Worm (Caenorhabditis elegans) whole organism, mixed stage, embryonic: ENCODE data around the gene F54D5.7.

Experiments used
- M03D4.4 ChIP-seq: sonication (generic microtip); optimal IDR thresholded peaks from 2 replicates; lab custom pipeline; 2017; ENCODE audit warnings: mild to moderate bottlenecking, missing genetic modification characterization, missing compliant biosample characterization
- bed-3 ChIP-seq: fragments of 200-800 bp; sonication (Bioruptor generic); optimal IDR thresholded peaks from 3 replicates; lab custom pipeline; 2018; ENCODE audit warnings: mild to moderate bottlenecking, missing genetic modification characterization, moderate library complexity, missing compliant biosample characterization
- blmp-1 ChIP-seq: fragments of 150-350 bp; optimal IDR thresholded peaks from 2 replicates; lab custom pipeline; 2014; ENCODE audit warnings: missing biosample characterization, missing genetic modification characterization
- ceh-39 ChIP-seq: fragments of 150-350 bp; optimal IDR thresholded peaks from 2 replicates; lab custom pipeline; 2014; ENCODE audit warnings: missing biosample characterization, missing genetic modification characterization
- ceh-43 ChIP-seq: fragments of 200-800 bp; sonication (Bioruptor generic); optimal IDR thresholded peaks from 2 replicates; lab custom pipeline; 2018; ENCODE audit warnings: mild to moderate bottlenecking, missing genetic modification characterization, moderate library complexity, missing compliant biosample characterization
- ceh-83 ChIP-seq: fragments of 200-800 bp; sonication (Bioruptor generic); optimal IDR thresholded peaks from 2 replicates; lab custom pipeline; 2018; ENCODE audit warnings: mild to moderate bottlenecking, missing genetic modification characterization, missing compliant biosample characterization
- ces-1 ChIP-seq: fragments of 150-350 bp; optimal IDR thresholded peaks from 2 replicates; lab custom pipeline; 2014; ENCODE audit warnings: missing biosample characterization, missing genetic modification reagents, missing genetic modification characterization
- cnd-1 ChIP-seq: fragments of 200-800 bp; sonication (Bioruptor generic); optimal IDR thresholded peaks from 2 replicates; lab custom pipeline; 2018; ENCODE audit warnings: mild to moderate bottlenecking, missing genetic modification characterization, missing compliant biosample characterization
- drap-1 ChIP-seq: fragments of 200-800 bp; sonication (Bioruptor generic); optimal IDR thresholded peaks from 3 replicates; lab custom pipeline; 2018; ENCODE audit warnings: mild to moderate bottlenecking, missing genetic modification characterization, missing compliant biosample characterization
- elt-1 ChIP-seq: sonication (generic microtip); optimal IDR thresholded peaks from 2 replicates; lab custom pipeline; 2017; ENCODE audit warnings: missing genetic modification characterization, mild to moderate bottlenecking, missing compliant biosample characterization, antibody characterized with exemption, moderate library complexity, borderline replicate concordance; ENCODE audit not compliant: insufficient read depth
- elt-3 ChIP-seq: fragments of 150-350 bp; optimal IDR thresholded peaks from 2 replicates; lab custom pipeline; 2014; ENCODE audit warnings: missing biosample characterization, missing genetic modification characterization
- flh-1 ChIP-seq: fragments of 200-800 bp; sonication (Bioruptor generic); optimal IDR thresholded peaks from 2 replicates; lab custom pipeline; 2018; ENCODE audit warnings: mild to moderate bottlenecking, missing genetic modification characterization, moderate library complexity, missing compliant biosample characterization
- ham-2 ChIP-seq: fragments of 200-800 bp; sonication (Bioruptor generic); optimal IDR thresholded peaks from 2 replicates; lab custom pipeline; 2018; ENCODE audit warnings: mild to moderate bottlenecking, missing genetic modification characterization, missing compliant biosample characterization
- hlh-1 ChIP-seq: fragments of 150-350 bp; optimal IDR thresholded peaks from 2 replicates; lab custom pipeline; 2014; ENCODE audit warnings: missing biosample characterization, missing genetic modification reagents, missing genetic modification characterization
- lin-13 ChIP-seq: fragments of 150-350 bp; optimal IDR thresholded peaks from 2 replicates; lab custom pipeline; 2014; ENCODE audit warnings: missing biosample characterization, missing genetic modification characterization
- lin-32 ChIP-seq: fragments of 200-800 bp; sonication (Bioruptor generic); optimal IDR thresholded peaks from 2 replicates; lab custom pipeline; 2018; ENCODE audit warnings: mild to moderate bottlenecking, missing genetic modification characterization, missing compliant biosample characterization
- lsy-2 ChIP-seq: fragments of 150-350 bp; optimal IDR thresholded peaks from 2 replicates; lab custom pipeline; 2014; ENCODE audit warnings: missing biosample characterization, missing genetic modification characterization
- mab-5 ChIP-seq: fragments of 150-350 bp; optimal IDR thresholded peaks from 2 replicates; lab custom pipeline; 2014; ENCODE audit warnings: missing biosample characterization, missing genetic modification characterization
- mep-1 ChIP-seq: fragments of 150-350 bp; optimal IDR thresholded peaks from 2 replicates; lab custom pipeline; 2017; ENCODE audit warnings: missing biosample characterization, missing genetic modification reagents, missing genetic modification characterization, inconsistent platforms
- mls-2 ChIP-seq: sonication (generic microtip); optimal IDR thresholded peaks from 2 replicates; lab custom pipeline; 2016; ENCODE audit warnings: mild to moderate bottlenecking, missing genetic modification characterization, moderate library complexity, missing compliant biosample characterization
- nhr-2 ChIP-seq: fragments of 150-350 bp; optimal IDR thresholded peaks from 2 replicates; lab custom pipeline; 2014; ENCODE audit warnings: missing biosample characterization, missing genetic modification characterization
- nhr-237 ChIP-seq: fragments of 150-350 bp; optimal IDR thresholded peaks from 2 replicates; lab custom pipeline; 2014; ENCODE audit warnings: missing biosample characterization, missing genetic modification characterization
- nhr-28 ChIP-seq: fragments of 150-350 bp; optimal IDR thresholded peaks from 2 replicates; lab custom pipeline; 2014; ENCODE audit warnings: missing biosample characterization, missing genetic modification characterization
- nhr-76 ChIP-seq: sonication (generic microtip); optimal IDR thresholded peaks from 2 replicates; lab custom pipeline; 2017; ENCODE audit warnings: missing biosample characterization, missing genetic modification characterization
- pha-4 ChIP-seq: fragments of 150-350 bp; optimal IDR thresholded peaks from 2 replicates; lab custom pipeline; 2018; ENCODE audit warnings: missing biosample characterization, missing genetic modification reagents, missing genetic modification characterization
- sem-2 ChIP-seq: fragments of 200-800 bp; sonication (Bioruptor generic); optimal IDR thresholded peaks from 2 replicates; lab custom pipeline; 2018; ENCODE audit warnings: mild to moderate bottlenecking, missing genetic modification characterization, missing compliant biosample characterization
- snpc-4 ChIP-seq: fragments of 150-350 bp; optimal IDR thresholded peaks from 2 replicates; lab custom pipeline; 2014; ENCODE audit warnings: missing biosample characterization, missing genetic modification characterization
- sptf-1 ChIP-seq: sonication (generic microtip); optimal IDR thresholded peaks from 2 replicates; lab custom pipeline; 2017; ENCODE audit warnings: mild to moderate bottlenecking, missing genetic modification characterization, moderate library complexity, missing compliant biosample characterization
- tbx-8 ChIP-seq: fragments of 200-800 bp; sonication (Bioruptor generic); optimal IDR thresholded peaks from 2 replicates; lab custom pipeline; 2018; ENCODE audit warnings: mild to moderate bottlenecking, missing genetic modification characterization, moderate library complexity, missing compliant biosample characterization
- unc-120 ChIP-seq: sonication (generic microtip); optimal IDR thresholded peaks from 2 replicates; lab custom pipeline; 2017; ENCODE audit warnings: missing genetic modification characterization, missing compliant biosample characterization; ENCODE audit not compliant: poor library complexity, severe bottlenecking
- unc-39 ChIP-seq: fragments of 150-350 bp; optimal IDR thresholded peaks from 2 replicates; lab custom pipeline; 2014; ENCODE audit warnings: missing biosample characterization, missing genetic modification characterization
- unc-62 ChIP-seq: fragments of 150-350 bp; optimal IDR thresholded peaks from 2 replicates; lab custom pipeline; 2014; ENCODE audit warnings: missing biosample characterization, missing genetic modification reagents, missing genetic modification characterization
- zip-8 ChIP-seq: fragments of 150-350 bp; optimal IDR thresholded peaks from 2 replicates; lab custom pipeline; 2014; ENCODE audit warnings: missing biosample characterization, missing genetic modification characterization
- ztf-11 ChIP-seq: fragments of 150-350 bp; optimal IDR thresholded peaks from 2 replicates; lab custom pipeline; 2014; ENCODE audit warnings: missing biosample characterization, missing genetic modification characterization

The F54D5.7 gene

DNA sequence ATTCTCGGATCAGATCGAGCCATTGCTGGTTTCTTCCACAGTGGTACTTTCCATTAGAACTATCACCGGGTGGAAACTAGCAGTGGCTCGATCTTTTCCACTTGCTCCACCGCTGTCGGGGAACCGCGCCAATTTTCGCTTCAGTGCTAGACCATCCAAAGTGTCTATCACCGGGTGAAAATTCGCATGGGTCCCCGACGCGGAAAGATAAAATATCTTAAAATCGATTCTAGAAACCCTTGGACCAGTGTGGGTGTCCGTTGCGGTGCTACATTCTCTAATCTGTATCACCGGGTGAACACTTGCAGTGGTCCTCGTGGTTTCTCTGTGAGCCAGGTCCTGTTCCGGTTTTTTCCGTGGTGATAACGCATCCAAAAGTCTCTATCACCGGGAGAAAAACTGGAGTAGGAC lies 9.7 kb upstream of the F54D5.7 start:
- TF ChIP-seq cnd-1 (tag; lab: Kevin White, UChicago) = no peak
- TF ChIP-seq ham-2 (GFP tag; lab: Kevin White, UChicago) = no peak
- no peak for TF ChIP-seq drap-1 (GFP tag; lab: Kevin White, UChicago)
- TF ChIP-seq nhr-76 (tag; lab: Kevin White, UChicago) = no peak
- TF ChIP-seq unc-120 = no peak
- no peak for TF ChIP-seq unc-62 (GFP tag; lab: Kevin White, UChicago)
- TF ChIP-seq elt-1 = no peak
- no peak for TF ChIP-seq hlh-1 (tag; lab: Kevin White, UChicago)
- no peak for TF ChIP-seq sptf-1 (tag; lab: Kevin White, UChicago)
- no peak for TF ChIP-seq lsy-2 (tag; lab: Kevin White, UChicago)
- no peak for TF ChIP-seq mab-5 (tag; lab: Kevin White, UChicago)
- TF ChIP-seq zip-8 (tag; lab: Kevin White, UChicago) = no peak
- no peak for TF ChIP-seq elt-3 (tag; lab: Kevin White, UChicago)
- TF ChIP-seq mls-2 (tag; lab: Kevin White, UChicago) = peak; percentile 27
- no peak for TF ChIP-seq bed-3 (GFP tag; lab: Kevin White, UChicago)
- TF ChIP-seq nhr-237 (tag; lab: Kevin White, UChicago) = no peak
- no peak for TF ChIP-seq flh-1 (GFP tag; lab: Kevin White, UChicago)
- no peak for TF ChIP-seq ceh-39 (tag; lab: Kevin White, UChicago)
- TF ChIP-seq ceh-83 (GFP tag; lab: Kevin White, UChicago) = peak; percentile 86
- TF ChIP-seq mep-1 (tag; lab: Kevin White, UChicago) = no peak
- TF ChIP-seq sem-2 (GFP tag; lab: Kevin White, UChicago) = peak; percentile 60
- peak; percentile 34 for TF ChIP-seq M03D4.4 (tag; lab: Kevin White, UChicago)
- TF ChIP-seq pha-4 = no peak
- no peak for TF ChIP-seq ztf-11
- no peak for TF ChIP-seq snpc-4 (tag; lab: Kevin White, UChicago)
- peak; percentile 35 for TF ChIP-seq tbx-8 (GFP tag; lab: Kevin White, UChicago)

DNA sequence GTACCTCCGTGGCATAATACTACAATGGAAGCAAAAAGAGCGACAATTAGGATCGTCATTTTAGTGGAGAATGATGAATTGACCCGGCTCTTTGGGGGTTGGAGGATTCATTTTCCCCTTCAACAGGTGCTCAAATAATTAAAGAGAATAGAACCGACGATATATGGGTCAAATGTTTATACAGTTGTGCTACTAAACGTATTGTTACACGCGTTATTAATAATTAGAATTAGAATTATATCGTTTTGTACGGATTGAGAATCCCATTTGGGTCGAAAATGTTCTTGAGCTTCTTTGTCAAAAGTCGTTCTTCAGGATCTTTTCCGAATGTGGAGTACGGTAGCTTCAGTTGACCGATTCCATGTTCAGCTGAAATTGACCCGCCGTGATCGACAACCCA lies 8.6 kb upstream of the F54D5.7 start, which contains the start of gene Y62F5A.9:
Y62F5A.9 (minus strand) TSS at position 101 of the 400 bp plus-strand sequence.
- TF ChIP-seq lin-32 (GFP tag; lab: Kevin White, UChicago) (no peak), lin-13 (no peak), zip-8 (tag; lab: Kevin White, UChicago) (no peak), lsy-2 (tag; lab: Kevin White, UChicago) (peak; percentile 4), sptf-1 (tag; lab: Kevin White, UChicago) (no peak), elt-1 (no peak), ceh-39 (tag; lab: Kevin White, UChicago) (no peak)

DNA sequence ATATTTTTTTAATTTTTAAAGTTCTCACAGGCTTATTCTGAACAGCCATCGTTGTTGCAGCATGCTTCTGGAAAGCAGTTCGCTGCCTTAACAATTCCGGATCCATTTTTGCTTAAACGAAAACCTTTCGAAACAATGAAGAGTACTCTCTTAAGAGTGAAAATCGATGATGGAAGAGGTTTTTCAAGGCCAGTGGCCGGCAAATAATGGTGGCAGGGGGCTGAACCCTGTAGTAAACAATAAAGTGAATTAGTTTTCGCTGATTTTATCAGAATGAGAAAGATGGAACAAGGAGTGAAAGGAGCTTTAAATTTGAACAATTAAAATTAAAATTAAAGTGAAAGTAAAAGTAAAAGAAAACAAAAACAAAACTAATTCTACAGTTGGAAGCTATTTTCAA lies 4.9 kb upstream of the F54D5.7 start, which contains the start of gene gtf-2E2:
gtf-2E2 (minus strand) TSS at position 111 of the 400 bp plus-strand sequence.
- TF ChIP-seq sptf-1 (tag; lab: Kevin White, UChicago) = peak; percentile 58
- peak; percentile 59 for TF ChIP-seq ces-1
- TF ChIP-seq nhr-237 (tag; lab: Kevin White, UChicago) = no peak
- TF ChIP-seq unc-120 = no peak
- TF ChIP-seq mep-1 (tag; lab: Kevin White, UChicago) = no peak
- TF ChIP-seq lsy-2 (tag; lab: Kevin White, UChicago) = peak; percentile 8

DNA sequence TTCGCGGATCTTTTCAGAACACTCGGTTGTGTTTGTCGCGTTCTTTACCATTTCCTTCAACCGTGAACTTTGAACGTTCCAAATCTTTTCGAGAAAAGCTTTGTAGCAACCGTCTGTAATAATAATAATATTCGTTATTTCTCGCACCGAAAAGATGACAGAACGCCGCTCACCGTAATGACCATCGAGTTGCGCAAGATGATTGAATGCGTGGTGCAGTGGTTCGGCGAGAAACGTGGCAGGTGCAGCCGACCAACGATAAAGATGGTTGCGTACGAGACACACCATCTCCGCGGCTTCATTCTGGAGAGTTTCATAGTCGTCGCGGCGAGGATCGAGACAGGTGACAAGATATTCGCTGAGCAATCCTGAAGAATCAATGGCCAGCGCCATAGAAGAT lies 4.4 kb upstream of the F54D5.7 start:
- TF ChIP-seq nhr-2 (tag; lab: Kevin White, UChicago) = peak; percentile 6
- TF ChIP-seq zip-8 (tag; lab: Kevin White, UChicago) = peak; percentile 62
- peak; percentile 56 for TF ChIP-seq cnd-1 (tag; lab: Kevin White, UChicago)
- TF ChIP-seq nhr-76 (tag; lab: Kevin White, UChicago) = no peak

DNA sequence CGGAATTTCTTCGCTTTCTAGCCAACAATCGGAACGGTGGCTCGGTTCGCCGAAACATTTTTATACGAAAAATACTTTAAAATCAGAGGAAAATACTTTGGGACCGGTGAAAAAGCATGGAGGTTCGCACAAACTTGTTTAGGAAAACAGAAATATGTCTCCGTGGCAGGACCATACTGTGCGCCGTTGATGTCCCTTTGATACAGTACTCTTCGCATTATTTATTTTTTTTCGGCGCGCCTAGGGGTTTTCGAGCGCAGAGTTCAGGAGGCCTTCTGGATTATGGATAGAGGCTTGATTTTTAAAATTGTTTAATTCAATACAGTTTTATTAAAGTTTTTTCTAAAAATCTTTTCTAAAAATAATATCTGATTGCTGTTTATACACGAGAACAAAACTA lies 2.6 kb upstream of the F54D5.7 start, which contains the start of gene F54D5.9:
F54D5.9 (minus strand) TSS at position 115 of the 400 bp plus-strand sequence.
- TF ChIP-seq unc-120 = no peak
- no peak for TF ChIP-seq cnd-1 (tag; lab: Kevin White, UChicago)
- no peak for TF ChIP-seq unc-39
- no peak for TF ChIP-seq blmp-1
- TF ChIP-seq drap-1 (GFP tag; lab: Kevin White, UChicago) = no peak
- no peak for TF ChIP-seq ceh-43
- TF ChIP-seq flh-1 (GFP tag; lab: Kevin White, UChicago) = no peak
- TF ChIP-seq unc-62 (GFP tag; lab: Kevin White, UChicago) = no peak
- TF ChIP-seq nhr-28 = no peak
- TF ChIP-seq mep-1 (tag; lab: Kevin White, UChicago) = no peak
- no peak for TF ChIP-seq ham-2 (GFP tag; lab: Kevin White, UChicago)
- TF ChIP-seq M03D4.4 (tag; lab: Kevin White, UChicago) = no peak
- TF ChIP-seq, all 35 proteins: peak for 0
